Worm (Caenorhabditis elegans): ENCODE results near the gene pus-1.

Gene pus-1

DNA sequence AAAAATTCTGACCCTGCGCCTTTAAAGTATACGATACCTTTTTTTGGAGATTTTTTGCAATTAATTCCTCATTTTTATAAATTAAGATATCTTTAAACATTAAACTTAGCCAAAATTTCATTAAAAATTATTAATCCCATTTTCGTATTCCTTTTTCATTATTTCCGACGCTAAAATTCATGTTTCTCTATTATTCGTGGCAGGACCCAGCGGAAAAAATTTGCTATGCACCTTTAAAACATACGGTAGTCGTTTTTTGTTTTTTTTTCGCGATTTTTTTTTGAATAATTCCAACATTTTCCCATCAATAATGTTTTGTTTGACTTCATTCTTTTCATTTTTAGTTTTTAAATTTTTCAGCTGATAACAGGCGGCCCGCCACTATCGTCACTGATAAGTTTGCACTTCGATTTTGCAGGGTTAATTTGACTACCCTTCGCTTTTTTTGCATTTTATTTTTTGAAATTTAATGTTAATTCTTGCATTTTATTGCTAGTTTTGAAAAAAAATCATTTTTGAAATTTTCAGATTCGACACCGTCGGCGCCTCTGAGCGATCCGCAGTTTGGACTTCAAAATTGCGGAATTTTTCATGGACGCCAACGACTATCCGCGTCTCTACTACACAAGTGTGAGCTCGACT, 47.6 kb downstream of the pus-1 start, which contains the start of gene dkf-2:
Gene dkf-2, plus strand, starts transcription at position 592 of the 642 bp plus-strand sequence.
- TF ChIP-seq ztf-23 (GFP tag; IDR thresholded peaks at IDR 0.05) = no peak
- TF ChIP-seq med-1 (GFP tag; optimal IDR thresholded peaks at IDR 0.05; ENCODE audit: insufficient read depth) = no peak
- TF ChIP-seq T22C8.4 (GFP tag; IDR thresholded peaks at IDR 0.05) = no peak
- TF ChIP-seq ref-1 (GFP tag; conservative IDR thresholded peaks at IDR 0.05) = no peak
- no peak for TF ChIP-seq tab-1 (GFP tag; IDR thresholded peaks at IDR 0.05)
- no peak for TF ChIP-seq klf-2 (GFP tag; conservative IDR thresholded peaks at IDR 0.05)
- TF ChIP-seq cog-1 (tag; optimal IDR thresholded peaks at IDR 0.05) = no peak
- no peak for TF ChIP-seq ztf-29 (GFP tag; IDR thresholded peaks at IDR 0.05)
- no peak for TF ChIP-seq flt-1 (GFP tag; IDR thresholded peaks at IDR 0.05)

DNA sequence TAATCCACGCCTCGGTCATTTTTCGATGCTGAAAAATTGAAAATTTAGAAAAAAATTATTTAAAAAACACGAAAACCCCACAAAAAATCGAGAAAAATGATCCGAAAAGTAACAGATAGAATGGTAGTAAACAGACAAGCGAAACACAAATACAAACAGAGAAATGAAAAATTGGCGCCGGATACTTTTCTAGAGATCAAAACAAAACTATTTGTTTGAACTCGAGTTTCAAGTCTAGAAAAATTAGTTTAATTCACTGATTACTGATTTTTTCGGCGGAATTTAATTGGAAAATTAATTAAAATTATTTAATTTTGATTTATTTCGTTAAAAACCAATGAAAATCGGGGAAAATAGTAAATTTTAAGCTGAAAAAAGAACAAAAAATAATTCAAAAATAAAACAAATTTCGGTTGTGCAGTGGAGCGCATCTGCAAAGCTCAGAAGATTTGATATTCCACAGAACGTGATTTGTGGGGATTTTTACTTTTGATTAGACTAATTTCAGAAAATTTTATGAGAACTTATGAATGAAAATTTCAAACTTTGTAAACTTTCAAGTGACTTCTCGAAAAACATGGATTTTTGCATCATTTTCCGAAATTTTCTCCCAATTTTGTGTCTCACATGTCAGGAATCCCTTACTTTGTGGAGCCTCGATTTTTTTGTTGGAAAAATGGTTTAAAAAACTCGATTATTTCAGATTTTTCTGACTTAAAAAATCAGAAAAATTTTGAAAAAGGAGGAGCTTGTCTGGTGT, 48.3 kb downstream of the pus-1 start, which contains the start of gene gyg-2:
Gene gyg-2, minus strand, starts transcription at position 28 of the 760 bp plus-strand sequence.
- no peak for TF ChIP-seq ref-1 (GFP tag; conservative IDR thresholded peaks at IDR 0.05)
- no peak for TF ChIP-seq klf-2 (GFP tag; conservative IDR thresholded peaks at IDR 0.05)
- no peak for TF ChIP-seq med-1 (GFP tag; optimal IDR thresholded peaks at IDR 0.05; ENCODE audit: insufficient read depth)
- no peak for TF ChIP-seq T22C8.4 (GFP tag; IDR thresholded peaks at IDR 0.05)
- no peak for TF ChIP-seq ztf-23 (GFP tag; IDR thresholded peaks at IDR 0.05)
- no peak for TF ChIP-seq tab-1 (GFP tag; IDR thresholded peaks at IDR 0.05)
- no peak for TF ChIP-seq flt-1 (GFP tag; IDR thresholded peaks at IDR 0.05)
- TF ChIP-seq ztf-29 (GFP tag; IDR thresholded peaks at IDR 0.05) = no peak
- TF ChIP-seq cog-1 (tag; optimal IDR thresholded peaks at IDR 0.05) = no peak

DNA sequence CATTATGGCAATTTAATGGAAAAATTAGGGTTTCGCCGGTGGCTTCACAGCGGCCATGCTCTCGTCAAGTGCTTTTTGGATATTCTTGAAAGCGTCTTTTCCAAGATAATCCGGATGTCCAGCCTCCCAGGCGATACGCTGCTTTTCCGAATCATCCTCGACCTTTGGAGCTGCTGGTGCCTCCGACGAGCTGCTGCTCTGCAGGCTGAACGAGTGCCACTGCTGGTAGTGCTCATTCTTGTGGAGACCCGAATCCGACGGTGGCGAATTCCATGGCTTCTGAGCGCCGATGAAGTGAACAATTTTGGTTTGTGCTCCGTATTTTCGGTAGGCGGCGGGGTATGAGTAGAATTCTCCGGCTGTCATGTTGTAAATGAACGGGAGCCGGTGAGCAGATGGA, 49.5 kb downstream of the pus-1 start:
- TF ChIP-seq med-1 (GFP tag; optimal IDR thresholded peaks at IDR 0.05; ENCODE audit: insufficient read depth) (no peak), ztf-29 (GFP tag; IDR thresholded peaks at IDR 0.05) (no peak), ref-1 (GFP tag; conservative IDR thresholded peaks at IDR 0.05) (no peak), T22C8.4 (GFP tag; IDR thresholded peaks at IDR 0.05) (no peak)

DNA sequence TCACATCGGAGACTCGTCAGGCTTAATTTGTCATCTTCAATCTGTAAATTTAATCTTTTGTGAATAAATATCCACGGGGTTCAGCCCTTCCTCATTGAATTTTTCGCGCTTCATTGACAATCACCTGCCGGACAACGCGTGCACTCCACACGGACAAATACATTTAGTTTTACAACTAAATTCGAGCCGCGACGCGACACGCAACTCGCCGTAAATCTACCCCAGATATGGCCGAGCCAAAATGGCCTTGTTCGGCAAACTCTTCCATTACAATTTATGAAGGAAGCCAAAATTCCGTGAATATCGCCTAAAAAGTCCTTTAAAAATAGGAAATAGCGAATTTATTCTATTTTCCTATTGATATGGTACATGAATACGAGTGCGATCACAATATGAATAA, 50.0 kb downstream of the pus-1 start:
- TF ChIP-seq cog-1 (tag; optimal IDR thresholded peaks at IDR 0.05) (no peak), ztf-23 (GFP tag; IDR thresholded peaks at IDR 0.05) (no peak), med-1 (GFP tag; optimal IDR thresholded peaks at IDR 0.05; ENCODE audit: insufficient read depth) (no peak), ztf-29 (GFP tag; IDR thresholded peaks at IDR 0.05) (no peak), tab-1 (GFP tag; IDR thresholded peaks at IDR 0.05) (no peak), flt-1 (GFP tag; IDR thresholded peaks at IDR 0.05) (no peak), ref-1 (GFP tag; conservative IDR thresholded peaks at IDR 0.05) (no peak), klf-2 (GFP tag; conservative IDR thresholded peaks at IDR 0.05) (no peak), T22C8.4 (GFP tag; IDR thresholded peaks at IDR 0.05) (no peak)
